Fruit fly (Drosophila melanogaster) whole organism, embryonic: ENCODE measurements around the gene eIF4A.

ENCODE experiments used
- B-H1 ChIP-seq: fragments of 200-800 bp; sonication (Bioruptor generic); IDR thresholded peaks from 3 replicates; pipeline ENCODE4 v1.3.6; 2022; ENCODE audit warnings: missing biosample characterization, missing genetic modification characterization
- C15 ChIP-seq: fragments of 200-800 bp; sonication (Bioruptor generic); IDR thresholded peaks from 3 replicates; pipeline ENCODE4 v1.3.6; 2022; ENCODE audit warnings: missing biosample characterization, missing genetic modification characterization
- CG10267 ChIP-seq: fragments of 200-800 bp; sonication (Bioruptor generic); optimal IDR thresholded peaks from 2 replicates; lab custom pipeline; 2018; ENCODE audit warnings: missing biosample characterization, mild to moderate bottlenecking, missing genetic modification characterization, moderate library complexity
- CG12236 ChIP-seq: fragments of 200-800 bp; sonication (Bioruptor generic); optimal IDR thresholded peaks from 2 replicates; lab custom pipeline; 2016; ENCODE audit warnings: missing biosample characterization, missing genetic modification characterization
- CG13894 ChIP-seq: fragments of 200-800 bp; sonication (Bioruptor generic); optimal IDR thresholded peaks from 3 replicates; lab custom pipeline; 2018; ENCODE audit warnings: missing biosample characterization, mild to moderate bottlenecking, missing genetic modification characterization, moderate library complexity
- CG15514 ChIP-seq: fragments of 200-800 bp; sonication (Bioruptor generic); optimal IDR thresholded peaks from 3 replicates; lab custom pipeline; 2017; ENCODE audit warnings: missing biosample characterization, missing genetic modification characterization, mild to moderate bottlenecking, moderate library complexity, missing genetic modification reagents
- CG16779 ChIP-seq: fragments of 200-800 bp; sonication (Bioruptor generic); IDR thresholded peaks from 2 replicates; pipeline ENCODE4 v1.3.6; 2022; ENCODE audit warnings: missing biosample characterization, missing genetic modification characterization
- CG18599 ChIP-seq: fragments of 200-800 bp; sonication (Bioruptor generic); optimal IDR thresholded peaks from 3 replicates; lab custom pipeline; 2017; ENCODE audit warnings: missing biosample characterization, missing genetic modification characterization, mild to moderate bottlenecking, moderate library complexity, missing genetic modification reagents
- CG18764 ChIP-seq: fragments of 200-800 bp; sonication (Bioruptor generic); optimal IDR thresholded peaks from 3 replicates; lab custom pipeline; 2016; ENCODE audit warnings: missing biosample characterization, missing genetic modification characterization
- CG2129 ChIP-seq: fragments of 200-800 bp; sonication (Bioruptor generic); IDR thresholded peaks from 2 replicates; pipeline ENCODE4 v1.3.6; 2022; ENCODE audit warnings: missing biosample characterization, missing genetic modification characterization; ENCODE audit not compliant: partially characterized antibody
- CG32767 ChIP-seq: fragments of 200-800 bp; sonication (Bioruptor generic); IDR thresholded peaks from 2 replicates; pipeline ENCODE4 v1.3.6; 2022; ENCODE audit warnings: missing biosample characterization, missing genetic modification characterization
- CG34224 ChIP-seq: fragments of 200-800 bp; sonication (Bioruptor generic); IDR thresholded peaks from 3 replicates; pipeline ENCODE4 v1.3.6; 2022; ENCODE audit warnings: missing biosample characterization, missing genetic modification characterization; ENCODE audit not compliant: partially characterized antibody
- CG6254 ChIP-seq: fragments of 200-800 bp; sonication (Bioruptor generic); optimal IDR thresholded peaks from 3 replicates; lab custom pipeline; 2017; ENCODE audit warnings: mild to moderate bottlenecking, missing biosample characterization, missing genetic modification reagents, missing genetic modification characterization
- CG6854 ChIP-seq: fragments of 200-800 bp; sonication (Bioruptor generic); optimal IDR thresholded peaks from 3 replicates; lab custom pipeline; 2017; ENCODE audit warnings: missing biosample characterization, mild to moderate bottlenecking, missing genetic modification characterization
- CG7271 ChIP-seq: fragments of 200-800 bp; sonication (Bioruptor generic); optimal IDR thresholded peaks from 2 replicates; lab custom pipeline; 2018; ENCODE audit warnings: missing biosample characterization, mild to moderate bottlenecking, missing genetic modification characterization, moderate library complexity
- CG8924 ChIP-seq: fragments of 200-800 bp; optimal IDR thresholded peaks from 3 replicates; lab custom pipeline; 2019; ENCODE audit warnings: missing biosample characterization, mild to moderate bottlenecking, missing genetic modification characterization, moderate library complexity
- D ChIP-seq, 2 experiments: fragments of 200-800 bp in 1 of 2; fragments of >200 bp in 1 of 2; sonication (Bioruptor generic) in 1 of 2; optimal IDR thresholded peaks; 2 replicates in 1 of 2; 3 replicates in 1 of 2; lab custom pipeline; 2017; ENCODE audit warnings: mild to moderate bottlenecking in 1 of 2, missing biosample characterization in 1 of 2, missing genetic modification characterization in 1 of 2, missing genetic modification reagents in 1 of 2
- Dip2 ChIP-seq: fragments of 200-800 bp; sonication (Bioruptor generic); IDR thresholded peaks from 2 replicates; pipeline ENCODE4 v1.3.6; 2022; ENCODE audit warnings: missing biosample characterization, missing genetic modification characterization
- Doc2 ChIP-seq: fragments of 200-800 bp; sonication (Bioruptor generic); IDR thresholded peaks from 2 replicates; pipeline ENCODE4 v1.3.6; 2022; ENCODE audit warnings: missing biosample characterization, missing genetic modification characterization
- Dref ChIP-seq: fragments of 200-800 bp; sonication (Bioruptor generic); IDR thresholded peaks from 2 replicates; pipeline ENCODE4 v1.3.6; 2022; ENCODE audit warnings: missing biosample characterization, missing genetic modification characterization
- E2f2 ChIP-seq: fragments of 200-800 bp; sonication (Bioruptor generic); IDR thresholded peaks from 2 replicates; pipeline ENCODE4 v1.3.6; 2022; ENCODE audit warnings: missing biosample characterization, missing genetic modification characterization
- Fer1 ChIP-seq: fragments of 200-800 bp; sonication (Bioruptor generic); optimal IDR thresholded peaks from 2 replicates; lab custom pipeline; 2017; ENCODE audit warnings: missing biosample characterization, mild to moderate bottlenecking, missing genetic modification characterization
- Fer2 ChIP-seq: fragments of 200-800 bp; sonication (Bioruptor generic); optimal IDR thresholded peaks from 2 replicates; lab custom pipeline; 2018; ENCODE audit warnings: missing biosample characterization, mild to moderate bottlenecking, missing genetic modification characterization, moderate library complexity
- Lhr ChIP-seq: fragments of 200-800 bp; sonication (Bioruptor generic); optimal IDR thresholded peaks from 3 replicates; lab custom pipeline; 2017; ENCODE audit warnings: mild to moderate bottlenecking, missing biosample characterization, missing genetic modification reagents, missing genetic modification characterization
- Lim3 ChIP-seq: fragments of 200-800 bp; sonication (Bioruptor generic); IDR thresholded peaks from 2 replicates; pipeline ENCODE4 v1.3.6; 2022; ENCODE audit warnings: missing biosample characterization, missing genetic modification characterization
- MTF-1 ChIP-seq: fragments of 200-800 bp; sonication (Bioruptor generic); optimal IDR thresholded peaks from 2 replicates; lab custom pipeline; 2018; ENCODE audit warnings: missing biosample characterization, mild to moderate bottlenecking, missing genetic modification characterization, borderline replicate concordance
- Oli ChIP-seq: fragments of 200-800 bp; sonication (Bioruptor generic); optimal IDR thresholded peaks from 2 replicates; lab custom pipeline; 2018; ENCODE audit warnings: missing biosample characterization, mild to moderate bottlenecking, missing genetic modification characterization, moderate library complexity
- Optix ChIP-seq: fragments of 200-800 bp; sonication (Bioruptor generic); IDR thresholded peaks from 3 replicates; pipeline ENCODE4 v1.3.6; 2022; ENCODE audit warnings: missing biosample characterization, missing genetic modification characterization
- Poxn ChIP-seq: fragments of 200-800 bp; sonication (Bioruptor generic); IDR thresholded peaks from 2 replicates; pipeline ENCODE4 v1.3.6; 2022; ENCODE audit warnings: missing biosample characterization, missing genetic modification characterization
- bsh ChIP-seq, 2 experiments: fragments of 200-800 bp; sonication (Bioruptor generic); optimal IDR thresholded peaks; 2 replicates each; lab custom pipeline; 2017 to 2018; ENCODE audit warnings: mild to moderate bottlenecking in 2 of 2, missing biosample characterization in 2 of 2, missing genetic modification characterization in 2 of 2, moderate library complexity in 1 of 2
- cato ChIP-seq: fragments of 200-800 bp; sonication (Bioruptor generic); optimal IDR thresholded peaks from 2 replicates; lab custom pipeline; 2016; ENCODE audit warnings: missing biosample characterization, missing genetic modification characterization, borderline replicate concordance
- dimm ChIP-seq: fragments of 200-800 bp; sonication (Bioruptor generic); IDR thresholded peaks from 2 replicates; pipeline ENCODE4 v1.3.6; 2022; ENCODE audit warnings: missing biosample characterization, missing genetic modification characterization
- dmrt11E ChIP-seq: fragments of 200-800 bp; sonication (Bioruptor generic); optimal IDR thresholded peaks from 3 replicates; lab custom pipeline; 2018; ENCODE audit warnings: missing biosample characterization, mild to moderate bottlenecking, missing genetic modification characterization, moderate library complexity
- en ChIP-seq: fragments of 200-800 bp; sonication (Bioruptor generic); optimal IDR thresholded peaks from 2 replicates; lab custom pipeline; 2016; ENCODE audit warnings: missing biosample characterization, missing genetic modification characterization
- exex ChIP-seq: fragments of 200-800 bp; sonication (Bioruptor generic); optimal IDR thresholded peaks from 4 replicates; lab custom pipeline; 2018; ENCODE audit warnings: missing biosample characterization, mild to moderate bottlenecking, missing genetic modification characterization, moderate library complexity
- fd64A ChIP-seq: fragments of 200-800 bp; sonication (Bioruptor generic); optimal IDR thresholded peaks from 3 replicates; lab custom pipeline; 2018; ENCODE audit warnings: missing biosample characterization, mild to moderate bottlenecking, missing genetic modification characterization
- gcm ChIP-seq: fragments of 200-800 bp; sonication (Bioruptor generic); optimal IDR thresholded peaks from 2 replicates; lab custom pipeline; 2019; ENCODE audit warnings: missing biosample characterization, mild to moderate bottlenecking, missing genetic modification characterization, moderate library complexity
- jigr1 ChIP-seq: fragments of 200-800 bp; sonication (Bioruptor generic); IDR thresholded peaks from 3 replicates; pipeline ENCODE4 v1.3.6; 2022; ENCODE audit warnings: missing biosample characterization, missing genetic modification characterization
- jing ChIP-seq: fragments of 200-800 bp; sonication (Bioruptor generic); optimal IDR thresholded peaks from 2 replicates; lab custom pipeline; 2018; ENCODE audit warnings: missing biosample characterization, mild to moderate bottlenecking, missing genetic modification characterization
- pan ChIP-seq, 4 experiments: fragments of >200 bp in 3 of 4; fragments of 200-800 bp in 1 of 4; sonication (Bioruptor generic) in 1 of 4; optimal IDR thresholded peaks in 3 of 4; IDR thresholded peaks in 1 of 4; 2 replicates each; pipeline versions ENCODE4 v1.3.6 to Lab custom; 2017 to 2022; ENCODE audit warnings: missing biosample characterization in 2 of 4, missing genetic modification characterization in 2 of 4, mixed read lengths in 1 of 4
- pita ChIP-seq: fragments of 200-800 bp; sonication (Bioruptor generic); optimal IDR thresholded peaks from 2 replicates; lab custom pipeline; 2017; ENCODE audit warnings: missing biosample characterization, mild to moderate bottlenecking, missing genetic modification characterization
- pzg ChIP-seq: fragments of 200-800 bp; sonication (Bioruptor generic); optimal IDR thresholded peaks from 3 replicates; lab custom pipeline; 2018; ENCODE audit warnings: missing biosample characterization, mild to moderate bottlenecking, missing genetic modification characterization, moderate library complexity
- salm ChIP-seq: fragments of 200-800 bp; sonication (Bioruptor generic); optimal IDR thresholded peaks from 2 replicates; lab custom pipeline; 2018; ENCODE audit warnings: missing biosample characterization, mild to moderate bottlenecking, missing genetic modification characterization
- scrt ChIP-seq: fragments of 200-800 bp; sonication (Bioruptor generic); optimal IDR thresholded peaks from 2 replicates; lab custom pipeline; 2018; ENCODE audit warnings: missing biosample characterization, mild to moderate bottlenecking, missing genetic modification characterization, moderate library complexity
- tin ChIP-seq: fragments of 200-800 bp; sonication (Bioruptor generic); optimal IDR thresholded peaks from 3 replicates; lab custom pipeline; 2016; ENCODE audit warnings: missing biosample characterization, missing genetic modification characterization
- tio ChIP-seq: fragments of 200-800 bp; sonication (Bioruptor generic); optimal IDR thresholded peaks from 2 replicates; lab custom pipeline; 2017; ENCODE audit warnings: missing biosample characterization, missing genetic modification characterization, inconsistent platforms
- trem ChIP-seq: fragments of 200-800 bp; optimal IDR thresholded peaks from 3 replicates; lab custom pipeline; 2019; ENCODE audit warnings: missing biosample characterization, mild to moderate bottlenecking, missing genetic modification characterization, moderate library complexity

eIF4A gene

DNA sequence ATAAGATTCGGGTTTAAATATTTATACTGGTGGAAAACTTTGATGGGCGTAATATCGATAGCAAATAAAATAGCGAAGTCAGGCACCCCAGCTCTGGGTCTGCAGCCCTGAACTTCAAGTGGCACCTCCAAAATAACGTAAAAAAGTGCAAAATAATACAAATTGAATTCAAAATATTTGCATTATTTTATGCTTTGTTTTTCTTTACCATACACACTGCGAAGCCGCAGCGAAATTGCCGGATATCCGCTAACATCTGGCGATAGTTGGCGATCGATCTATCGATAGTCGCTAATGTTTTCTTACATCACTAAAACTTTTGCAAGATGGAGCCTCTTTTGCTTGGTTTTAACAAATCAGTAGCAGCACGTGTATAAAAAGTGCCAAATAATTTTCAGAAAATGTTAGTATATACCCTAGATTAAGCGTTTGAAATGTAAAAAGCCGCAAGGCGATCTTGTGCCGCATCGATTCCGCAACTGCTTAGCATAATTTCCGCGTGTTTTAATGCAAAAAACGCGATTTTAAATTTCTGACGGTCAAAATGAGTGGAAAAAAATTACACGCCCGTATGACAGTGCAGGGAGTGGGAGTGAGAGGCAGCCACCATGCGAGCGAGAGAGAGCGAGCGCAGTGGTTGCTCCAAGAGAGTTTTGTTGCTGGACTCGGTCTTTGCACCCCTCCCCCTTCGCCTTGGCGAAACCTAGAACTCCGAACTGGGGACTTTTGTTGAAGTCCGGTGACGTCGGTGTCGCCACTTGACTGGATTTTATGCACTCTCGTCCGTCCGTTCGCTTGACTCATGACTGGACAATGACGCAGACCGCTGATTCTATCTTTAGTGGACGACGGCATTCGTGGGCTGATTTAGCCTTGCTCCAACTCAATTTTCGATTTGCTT is at the start of gene eIF4A (continued):
- TF ChIP-seq Fer2 = peak; percentile 9
- no peak for TF ChIP-seq B-H1 (GFP tag; lab: Robert Waterston, UW)
- TF ChIP-seq scrt (GFP tag; lab: Kevin White, UChicago) = no peak
- TF ChIP-seq D (optimal IDR thresholded peaks at IDR 0.05; lab: Kevin White, UChicago) = no peak
- no peak for TF ChIP-seq D (GFP tag; optimal IDR thresholded peaks at IDR 0.05; lab: Kevin White, UChicago)
- peak; percentile 25 for TF ChIP-seq fd64A
- TF ChIP-seq CG8924 (tag; lab: Kevin White, UChicago) = peak; percentile 27
- TF ChIP-seq Dref = no peak
- no peak for TF ChIP-seq Poxn (GFP tag; lab: Robert Waterston, UW)
- TF ChIP-seq CG7271 (tag; lab: Kevin White, UChicago) = peak; percentile 45
- no peak for TF ChIP-seq Doc2
- peak; percentile 76 for TF ChIP-seq Lhr (GFP tag; lab: Kevin White, UChicago)
- TF ChIP-seq dimm = no peak
- TF ChIP-seq CG6854 = no peak
- TF ChIP-seq CG34224 (GFP tag; lab: Robert Waterston, UW) = no peak
- TF ChIP-seq exex (tag; lab: Kevin White, UChicago) = no peak
- TF ChIP-seq jing (GFP tag; lab: Kevin White, UChicago) = no peak
- TF ChIP-seq pan (optimal IDR thresholded peaks at IDR 0.05; lab: Kevin White, UChicago) = no peak
- no peak for TF ChIP-seq pan (GFP tag; optimal IDR thresholded peaks at IDR 0.05 in 1 of 2, IDR thresholded peaks at IDR 0.05 in 1 of 2)
- peak; percentile 57 for TF ChIP-seq trem
- TF ChIP-seq CG6254 (GFP tag; lab: Kevin White, UChicago) = no peak
- no peak for TF ChIP-seq Lim3 (GFP tag; lab: Robert Waterston, UW)
- TF ChIP-seq pita (GFP tag; lab: Kevin White, UChicago) = peak; percentile 66
- TF ChIP-seq tin (GFP tag; lab: Kevin White, UChicago) = no peak
- TF ChIP-seq Fer1 (GFP tag; lab: Kevin White, UChicago) = peak; percentile 23
- TF ChIP-seq CG12236 (GFP tag; lab: Kevin White, UChicago) = no peak
- TF ChIP-seq pzg = peak; percentile 71
- no peak for TF ChIP-seq CG32767 (GFP tag; lab: Robert Waterston, UW)
- TF ChIP-seq Oli (tag; lab: Kevin White, UChicago) = peak; percentile 14
- peak; percentile 11 for TF ChIP-seq CG18599 (GFP tag; lab: Kevin White, UChicago)
- TF ChIP-seq bsh (GFP tag; optimal IDR thresholded peaks at IDR 0.05; lab: Kevin White, UChicago) = peak in 1 of 2 experiments; percentile 22
- TF ChIP-seq CG10267 (tag; lab: Kevin White, UChicago) = peak; percentile 38
- TF ChIP-seq MTF-1 (GFP tag; lab: Kevin White, UChicago) = peak; percentile 37
- TF ChIP-seq CG15514 (GFP tag; lab: Kevin White, UChicago) = peak; percentile 41
- TF ChIP-seq CG18764 (GFP tag; lab: Kevin White, UChicago) = no peak
- peak; percentile 26 for TF ChIP-seq dmrt11E (tag; lab: Kevin White, UChicago)
- no peak for TF ChIP-seq CG16779 (GFP tag; lab: Robert Waterston, UW)
- no peak for TF ChIP-seq en
- no peak for TF ChIP-seq jigr1
- TF ChIP-seq tio (GFP tag; lab: Kevin White, UChicago) = no peak
- TF ChIP-seq cato (GFP tag; lab: Kevin White, UChicago) = no peak
- TF ChIP-seq CG13894 (tag; lab: Kevin White, UChicago) = no peak
- TF ChIP-seq gcm (GFP tag; lab: Kevin White, UChicago) = peak; percentile 75
- TF ChIP-seq C15 = no peak
- no peak for TF ChIP-seq CG2129 (GFP tag; lab: Robert Waterston, UW)
- peak; percentile 52 for TF ChIP-seq salm (tag; lab: Kevin White, UChicago)
- TF ChIP-seq Optix (GFP tag; lab: Robert Waterston, UW) = no peak
- no peak for TF ChIP-seq E2f2
- TF ChIP-seq Dip2 (GFP tag; lab: Robert Waterston, UW) = no peak
